Worm (Caenorhabditis elegans): ENCODE measurements around the gene vamp-8.

DNA sequence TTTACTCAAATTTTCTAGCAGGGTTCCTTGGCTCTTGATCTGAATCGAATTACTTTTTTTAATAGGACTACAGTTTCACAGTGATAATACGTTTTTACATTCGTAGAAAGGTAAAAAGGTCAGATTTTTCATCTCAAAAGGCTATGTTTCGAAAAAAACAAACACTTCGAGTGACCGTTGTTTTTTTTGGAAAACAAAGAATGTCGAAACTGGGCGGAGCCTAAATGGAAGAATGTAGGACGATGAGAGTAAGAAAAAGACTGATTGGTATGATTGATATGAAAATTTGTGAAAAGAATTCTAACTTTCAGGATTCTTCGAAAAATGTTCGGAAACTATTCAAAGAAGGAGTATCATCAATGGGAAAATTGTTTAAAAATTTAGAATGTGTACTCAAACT, 47.9 kb upstream of the vamp-8 start, which contains the start of gene Y37A1A.2:
- TF ChIP-seq tab-1 (GFP tag; IDR thresholded peaks at IDR 0.05) = no peak
- TF ChIP-seq flt-1 (GFP tag; IDR thresholded peaks at IDR 0.05) = no peak
- no peak for TF ChIP-seq med-1 (GFP tag; optimal IDR thresholded peaks at IDR 0.05; ENCODE audit: insufficient read depth)
- TF ChIP-seq ref-1 (GFP tag; conservative IDR thresholded peaks at IDR 0.05) = no peak
- TF ChIP-seq cog-1 (tag; optimal IDR thresholded peaks at IDR 0.05) = no peak
- TF ChIP-seq T22C8.4 (GFP tag; IDR thresholded peaks at IDR 0.05) = no peak

Measured in whole organism, midembryonic.